Worm (Caenorhabditis elegans): ENCODE measurements around the gene scl-6.

scl-6 gene

DNA sequence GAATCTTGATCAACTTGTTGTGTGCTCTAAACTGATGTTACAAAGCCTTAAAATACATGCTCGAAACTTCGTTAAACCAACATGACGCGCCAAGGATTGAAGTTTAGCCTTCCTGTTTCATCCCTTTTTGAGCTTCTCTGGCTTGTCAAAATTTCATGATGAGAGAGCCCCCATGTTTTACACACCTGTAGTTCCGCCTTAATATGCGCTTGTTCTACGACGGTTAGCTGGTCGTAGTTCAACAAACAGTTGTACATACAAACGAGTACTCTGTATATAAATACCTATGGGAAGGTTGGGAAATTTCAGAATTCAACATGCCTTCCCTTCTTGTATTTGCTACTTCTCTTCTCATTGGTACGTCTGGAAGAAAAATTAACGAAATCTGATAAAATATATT lies at the start of gene scl-6:
Gene scl-6 (plus strand): TSS at position 301 of the 400 bp plus-strand sequence.
- TF ChIP-seq hmbx-1 (tag; optimal IDR thresholded peaks at IDR 0.05): no peak

DNA sequence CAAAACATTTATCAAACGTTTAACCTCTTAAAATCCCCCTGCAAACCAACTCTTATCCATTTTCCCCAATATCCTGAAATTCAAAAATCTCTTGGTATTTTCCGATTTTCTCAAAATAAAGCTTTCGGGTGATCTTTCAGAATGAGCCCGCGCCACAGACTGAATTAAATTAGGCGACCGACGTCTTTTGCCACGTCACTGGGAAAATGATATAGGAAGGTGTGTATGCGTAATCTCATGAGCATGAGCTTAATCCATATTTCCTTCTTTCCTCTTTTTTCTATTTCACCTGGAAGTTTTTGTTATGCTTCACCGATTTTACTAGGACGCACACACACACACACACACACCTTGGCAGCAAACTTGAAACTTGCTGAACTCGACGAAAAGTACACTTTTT lies 47.5 kb upstream of the scl-6 start:
- TF ChIP-seq aly-1 (tag; optimal IDR thresholded peaks at IDR 0.05) (no peak), scrt-1 (GFP tag; IDR thresholded peaks at IDR 0.05) (no peak), flt-1 (GFP tag; IDR thresholded peaks at IDR 0.05) (no peak), ceh-13 (GFP tag; optimal IDR thresholded peaks at IDR 0.05) (no peak), tra-4 (tag; optimal IDR thresholded peaks at IDR 0.05) (no peak), tbx-37 (GFP tag; conservative IDR thresholded peaks at IDR 0.05) (no peak), B0310.2 (tag; optimal IDR thresholded peaks at IDR 0.05) (no peak), hmg-4 (GFP tag; optimal IDR thresholded peaks at IDR 0.05) (no peak), pes-1 (GFP tag; IDR thresholded peaks at IDR 0.05) (no peak), hnd-1 (tag; optimal IDR thresholded peaks at IDR 0.05) (no peak), tbx-11 (GFP tag; IDR thresholded peaks at IDR 0.05) (no peak), ets-7 (tag; optimal IDR thresholded peaks at IDR 0.05) (no peak), ceh-36 (tag; optimal IDR thresholded peaks at IDR 0.05) (no peak), hmbx-1 (tag; optimal IDR thresholded peaks at IDR 0.05) (no peak), ama-1 (optimal IDR thresholded peaks at IDR 0.05) (no peak), F13C5.2 (tag; optimal IDR thresholded peaks at IDR 0.05) (no peak), sea-1 (GFP tag; conservative IDR thresholded peaks at IDR 0.05) (no peak)

ce11 chrIV:13022892-13023291 lies 45.7 kb upstream of the scl-6 start:
- peak; percentile 16 for TF ChIP-seq hmg-4 (GFP tag; optimal IDR thresholded peaks at IDR 0.05)
- TF ChIP-seq pes-1 (GFP tag; IDR thresholded peaks at IDR 0.05): 0 out of 2 replicates have a peak, but pooled peaks have one; percentile 15
- no peak for TF ChIP-seq scrt-1 (GFP tag; IDR thresholded peaks at IDR 0.05)

ce11 chrIV:13025853-13026343 lies 42.7 kb upstream of the scl-6 start:
- no peak for TF ChIP-seq pes-1 (GFP tag; IDR thresholded peaks at IDR 0.05)
- TF ChIP-seq ceh-13 (GFP tag; optimal IDR thresholded peaks at IDR 0.05): no peak
- no peak for TF ChIP-seq hmbx-1 (tag; optimal IDR thresholded peaks at IDR 0.05)
- TF ChIP-seq tra-4 (tag; optimal IDR thresholded peaks at IDR 0.05): no peak
- no peak for TF ChIP-seq ceh-36 (tag; optimal IDR thresholded peaks at IDR 0.05)
- TF ChIP-seq hnd-1 (tag; optimal IDR thresholded peaks at IDR 0.05): no peak
- TF ChIP-seq aly-1 (tag; optimal IDR thresholded peaks at IDR 0.05): no peak
- TF ChIP-seq tbx-37 (GFP tag; conservative IDR thresholded peaks at IDR 0.05): no peak
- TF ChIP-seq tbx-11 (GFP tag; IDR thresholded peaks at IDR 0.05): no peak

DNA sequence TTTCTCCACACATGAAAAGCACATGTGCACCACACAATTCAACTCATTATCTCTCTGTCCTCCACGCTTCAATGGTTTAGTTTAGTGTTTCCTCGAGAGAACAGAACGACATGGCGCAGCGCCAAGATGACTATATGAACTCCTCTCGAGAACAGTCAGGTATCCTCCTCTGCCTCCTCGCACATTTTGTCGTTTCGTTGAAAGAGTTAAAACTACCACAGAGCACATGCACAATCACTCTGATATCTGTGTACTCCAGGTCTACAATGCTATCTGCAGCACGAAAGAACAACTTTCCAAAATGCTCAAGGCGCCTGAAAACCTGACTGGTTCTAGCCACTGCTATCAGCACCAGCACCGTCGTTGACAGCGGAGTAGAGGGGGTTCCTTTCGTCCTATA lies 41.8 kb upstream of the scl-6 start:
- no peak for TF ChIP-seq pes-1 (GFP tag; IDR thresholded peaks at IDR 0.05)
- no peak for TF ChIP-seq hnd-1 (tag; optimal IDR thresholded peaks at IDR 0.05)
- TF ChIP-seq ceh-36 (tag; optimal IDR thresholded peaks at IDR 0.05): no peak
- TF ChIP-seq F13C5.2 (tag; optimal IDR thresholded peaks at IDR 0.05): no peak
- TF ChIP-seq hmbx-1 (tag; optimal IDR thresholded peaks at IDR 0.05): no peak
- no peak for TF ChIP-seq ets-7 (tag; optimal IDR thresholded peaks at IDR 0.05)
- no peak for TF ChIP-seq tra-4 (tag; optimal IDR thresholded peaks at IDR 0.05)
- no peak for TF ChIP-seq B0310.2 (tag; optimal IDR thresholded peaks at IDR 0.05)
- TF ChIP-seq aly-1 (tag; optimal IDR thresholded peaks at IDR 0.05): no peak
- TF ChIP-seq tbx-37 (GFP tag; conservative IDR thresholded peaks at IDR 0.05): no peak
- no peak for TF ChIP-seq flt-1 (GFP tag; IDR thresholded peaks at IDR 0.05)

DNA sequence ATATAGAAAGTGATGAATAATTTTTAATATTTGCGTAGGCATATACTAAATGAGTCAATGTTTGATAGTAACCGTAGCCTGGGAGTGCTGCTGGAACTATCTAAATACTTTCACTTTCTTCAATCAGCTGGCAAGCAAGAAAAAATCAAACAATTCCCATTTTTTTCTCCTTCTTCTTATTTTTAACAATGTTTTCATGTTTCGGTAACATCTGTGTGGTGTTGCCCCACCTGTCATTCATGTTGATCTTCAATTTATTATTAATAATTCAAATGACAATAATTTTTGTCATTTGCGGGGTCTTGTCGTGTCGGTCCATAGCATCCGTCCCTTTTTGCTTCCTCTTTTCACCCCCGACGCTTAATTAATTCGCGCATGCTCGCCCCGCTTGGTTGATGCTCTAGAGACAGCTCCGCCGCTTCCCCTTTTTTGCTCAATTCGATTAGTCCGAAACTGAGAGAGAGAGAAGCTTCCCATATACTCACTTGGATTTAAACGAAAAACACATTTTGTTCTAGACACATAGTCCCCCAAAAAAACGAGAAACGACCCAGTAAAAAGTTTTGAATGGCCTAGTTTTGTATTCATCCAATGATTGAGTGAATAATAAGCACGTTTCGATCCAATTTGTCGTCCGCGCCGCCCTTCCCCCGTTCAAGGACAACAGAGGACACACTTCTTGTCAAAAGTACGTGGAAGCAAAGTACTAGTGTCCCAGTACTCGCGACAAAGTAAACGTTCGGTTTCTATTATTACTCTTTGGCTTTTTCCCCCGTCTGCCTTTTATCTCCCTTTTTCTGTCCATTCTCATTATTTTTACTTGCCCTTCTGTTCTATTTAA lies 40.5 kb upstream of the scl-6 start:
- TF ChIP-seq tbx-11 (GFP tag; IDR thresholded peaks at IDR 0.05): no peak
- 0 out of 2 replicates have a peak, but pooled peaks have one; percentile 18 for TF ChIP-seq sea-1 (GFP tag; conservative IDR thresholded peaks at IDR 0.05)
- no peak for TF ChIP-seq hmbx-1 (tag; optimal IDR thresholded peaks at IDR 0.05)
- TF ChIP-seq hmg-4 (GFP tag; optimal IDR thresholded peaks at IDR 0.05): peak; percentile 16
- TF ChIP-seq pes-1 (GFP tag; IDR thresholded peaks at IDR 0.05): no peak
- no peak for TF ChIP-seq tbx-37 (GFP tag; conservative IDR thresholded peaks at IDR 0.05)

DNA sequence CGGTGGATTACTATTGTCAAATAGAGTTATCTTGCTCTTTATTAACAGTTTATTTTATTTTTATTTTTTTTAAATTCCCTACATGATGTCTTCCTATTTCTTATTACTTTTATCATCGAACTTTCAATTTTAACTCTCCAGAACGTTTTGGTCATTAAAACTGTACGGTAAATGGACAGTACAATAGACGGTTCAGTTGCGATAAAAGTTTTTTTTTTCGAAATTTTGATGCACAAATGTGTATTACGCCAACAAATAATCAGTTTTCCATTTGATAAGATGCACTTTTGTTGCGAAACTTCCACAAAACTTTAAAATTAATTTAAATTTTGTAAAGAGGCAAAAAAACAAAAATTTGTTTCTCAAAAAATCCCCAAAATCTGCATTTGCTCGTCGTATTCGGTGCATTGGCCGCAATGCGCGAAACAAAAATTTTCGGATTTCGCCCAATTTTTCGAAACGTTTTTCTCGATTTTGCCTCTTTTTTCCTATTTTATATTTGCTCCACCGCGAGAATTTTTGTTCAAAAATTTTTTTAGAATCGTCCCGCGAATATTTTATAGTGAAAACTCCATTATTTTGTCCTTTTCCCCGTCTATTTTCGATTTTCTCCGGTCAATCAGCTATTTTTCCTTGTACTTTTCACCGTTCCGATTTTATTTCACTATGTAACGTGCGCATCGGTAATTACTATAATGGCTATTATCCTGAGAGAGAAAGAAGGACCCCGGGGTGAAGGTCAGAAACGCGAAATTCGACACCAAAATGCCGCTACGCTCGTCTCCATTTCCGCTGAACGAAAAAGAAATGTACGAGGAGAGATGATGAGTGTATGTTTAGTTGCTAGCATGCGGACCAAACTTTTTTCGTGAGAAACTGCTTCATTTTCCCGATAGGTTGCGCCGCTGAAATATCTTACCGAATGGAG lies 39.5 kb upstream of the scl-6 start:
- TF ChIP-seq flt-1 (GFP tag; IDR thresholded peaks at IDR 0.05) (no peak), ets-7 (tag; optimal IDR thresholded peaks at IDR 0.05) (no peak), ama-1 (optimal IDR thresholded peaks at IDR 0.05) (no peak), tra-4 (tag; optimal IDR thresholded peaks at IDR 0.05) (no peak), B0310.2 (tag; optimal IDR thresholded peaks at IDR 0.05) (no peak), tbx-37 (GFP tag; conservative IDR thresholded peaks at IDR 0.05) (no peak), sea-1 (GFP tag; conservative IDR thresholded peaks at IDR 0.05) (no peak), ceh-13 (GFP tag; optimal IDR thresholded peaks at IDR 0.05) (no peak), hmg-4 (GFP tag; optimal IDR thresholded peaks at IDR 0.05) (no peak), hmbx-1 (tag; optimal IDR thresholded peaks at IDR 0.05) (no peak), aly-1 (tag; optimal IDR thresholded peaks at IDR 0.05) (no peak), F13C5.2 (tag; optimal IDR thresholded peaks at IDR 0.05) (no peak), tbx-11 (GFP tag; IDR thresholded peaks at IDR 0.05) (no peak)
